Worm (Caenorhabditis elegans) whole organism, L3 larva: ENCODE results near the gene algn-9.

Experiments used
- ceh-16 ChIP-seq: sonication (generic microtip); optimal IDR thresholded peaks from 2 replicates; lab custom pipeline; 2017; ENCODE audit warnings: missing biosample characterization, missing genetic modification characterization
- ceh-9 ChIP-seq: sonication (generic microtip); optimal IDR thresholded peaks from 2 replicates; lab custom pipeline; 2018; ENCODE audit warnings: missing biosample characterization, missing genetic modification characterization
- pha-4 ChIP-seq: fragments of 150-350 bp; optimal IDR thresholded peaks from 2 replicates; lab custom pipeline; 2014; ENCODE audit warnings: missing biosample characterization, missing genetic modification reagents, missing genetic modification characterization
- tbx-2 ChIP-seq: sonication (generic microtip); optimal IDR thresholded peaks from 2 replicates; lab custom pipeline; 2016; ENCODE audit warnings: mild to moderate bottlenecking, missing genetic modification characterization, missing compliant biosample characterization
- unc-62 ChIP-seq: fragments of 150-350 bp; sonication (generic microtip); optimal IDR thresholded peaks from 4 replicates; lab custom pipeline; 2014; ENCODE audit warnings: missing biosample characterization, missing genetic modification reagents, missing genetic modification characterization
- ztf-11 ChIP-seq: fragments of 150-350 bp; optimal IDR thresholded peaks from 2 replicates; lab custom pipeline; 2014; ENCODE audit warnings: missing biosample characterization, missing genetic modification characterization

- TF ChIP-seq unc-62 (GFP tag; lab: Kevin White, UChicago) (no peak), ceh-9 (tag; lab: Kevin White, UChicago) (no peak), ztf-11 (tag; lab: Kevin White, UChicago) (no peak), pha-4 (tag; lab: Kevin White, UChicago) (no peak), tbx-2 (tag; lab: Kevin White, UChicago) (no peak), ceh-16 (tag; lab: Kevin White, UChicago) (no peak)
Measured at ce11 chrII:10545213-10545612, 38.9 kb upstream of the algn-9 start.
